Fruit fly (Drosophila melanogaster) whole organism: ENCODE measurements around the gene CG1638.

ENCODE experiments used
- CG8478 ChIP-seq: fragments of >200 bp; optimal IDR thresholded peaks from 2 replicates; lab custom pipeline; 2018; ENCODE audit warnings: inconsistent platforms
- Dll ChIP-seq: fragments of >200 bp; optimal IDR thresholded peaks from 2 replicates; lab custom pipeline; 2017
- EcR ChIP-seq, 2 experiments: fragments of >200 bp; optimal IDR thresholded peaks; 2 replicates each; lab custom pipeline; 2017; ENCODE audit warnings: missing biosample characterization in 2 of 2, missing genetic modification characterization in 2 of 2, missing genetic modification reagents in 2 of 2
- psq ChIP-seq: fragments of >200 bp; optimal IDR thresholded peaks from 2 replicates; lab custom pipeline; 2017
- usp ChIP-seq: fragments of >200 bp; optimal IDR thresholded peaks from 2 replicates; lab custom pipeline; 2017; ENCODE audit warnings: missing biosample characterization, missing genetic modification characterization, mixed read lengths

DNA sequence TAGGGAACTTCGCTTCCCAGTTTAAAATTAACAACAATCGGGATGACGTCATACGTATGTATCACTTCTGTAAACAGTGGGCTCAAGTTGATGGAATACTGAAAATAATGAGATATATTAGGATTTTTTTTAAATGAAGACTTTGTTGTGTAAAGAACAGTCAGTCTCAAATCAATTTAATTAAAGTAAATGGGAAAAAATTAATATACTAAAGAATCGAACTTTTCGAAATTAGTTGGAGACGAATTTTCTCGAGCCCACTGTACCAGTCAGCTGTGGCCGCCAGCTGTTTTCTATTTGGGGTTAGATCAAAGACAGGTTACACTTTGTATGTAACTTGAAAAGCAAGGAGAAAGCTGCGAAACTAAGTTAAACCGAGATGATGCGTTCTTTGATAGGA lies 2.0 kb upstream of the CG1638 start, which contains the start of gene CG1635:
- TF ChIP-seq CG8478 (lab: Kevin White, UChicago) (no peak), Dll (lab: Kevin White, UChicago) (no peak), usp (no peak), EcR (GFP tag; optimal IDR thresholded peaks at IDR 0.05; lab: Kevin White, UChicago) (no peak), psq (no peak)
